Fruit fly (Drosophila melanogaster): ENCODE results near the gene CG3862.

- no peak for TF ChIP-seq CrebA (GFP tag; optimal IDR thresholded peaks at IDR 0.05; ENCODE audit: borderline replicate concordance)
- TF ChIP-seq pan (optimal IDR thresholded peaks at IDR 0.05), result no peak
- no peak for TF ChIP-seq Hr83 (GFP tag; optimal IDR thresholded peaks at IDR 0.05; ENCODE audit: poor library complexity, severe bottlenecking)
- no peak for TF ChIP-seq fru (GFP tag; optimal IDR thresholded peaks at IDR 0.05)
- TF ChIP-seq Dfd (GFP tag; optimal IDR thresholded peaks at IDR 0.05), result no peak
Measured at dm6 chr2L:789966-790365, 35.7 kb downstream of the CG3862 start.

All from whole organism, wandering third instar larva.